Fruit fly (Drosophila melanogaster): Measurements from ENCODE around the gene Rrp45.

DNA sequence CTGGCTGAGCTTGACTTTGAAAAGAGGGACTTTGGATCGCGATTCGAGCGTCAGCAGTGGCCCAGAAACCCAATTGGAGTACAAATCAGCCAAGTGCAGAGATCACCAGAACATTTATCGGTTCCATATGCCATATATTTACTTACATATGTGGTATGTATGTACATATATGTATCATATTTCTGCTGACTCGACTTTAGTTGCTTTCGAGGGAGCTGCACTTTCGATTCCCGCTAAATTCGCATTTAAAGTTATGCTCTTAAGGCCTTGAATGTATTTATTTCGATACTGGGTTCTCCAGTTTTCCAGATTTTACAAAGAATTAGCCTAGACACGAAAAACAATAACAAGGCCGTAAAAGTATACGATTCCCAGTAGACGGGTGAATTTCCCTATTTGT lies 40.8 kb upstream of the Rrp45 start:
- TF ChIP-seq EcR (GFP tag; optimal IDR thresholded peaks at IDR 0.05) (no peak), CG34367 (tag; optimal IDR thresholded peaks at IDR 0.05) (no peak), CG9948 (tag; optimal IDR thresholded peaks at IDR 0.05) (no peak)

Measured in whole organism, pupa.